Worm (Caenorhabditis elegans) whole organism, L4 larva: ENCODE data around the gene nhr-17.

Experiments
- ces-1 ChIP-seq: fragments of 150-350 bp; sonication (generic microtip); optimal IDR thresholded peaks from 4 replicates; lab custom pipeline; 2014; ENCODE audit warnings: missing biosample characterization, missing genetic modification reagents, missing genetic modification characterization
- fkh-10 ChIP-seq: fragments of 150-350 bp; optimal IDR thresholded peaks from 2 replicates; lab custom pipeline; 2014; ENCODE audit warnings: missing biosample characterization, missing genetic modification reagents, missing genetic modification characterization
- nhr-25 ChIP-seq: sonication (generic microtip); optimal IDR thresholded peaks from 2 replicates; lab custom pipeline; 2017; ENCODE audit warnings: missing genetic modification characterization, mild to moderate bottlenecking, missing compliant biosample characterization, antibody characterized with exemption, moderate library complexity, borderline replicate concordance; ENCODE audit not compliant: insufficient read depth

- TF ChIP-seq ces-1 (no peak), nhr-25 (tag; lab: Kevin White, UChicago) (no peak), fkh-10 (no peak)
Observed at ce11 chrX:12664987-12665451, 2.6 kb downstream of the nhr-17 start.
